Fruit fly (Drosophila melanogaster) whole organism, embryonic: ENCODE measurements around the gene CG34183.
A peak's percentile ranks its signal among the peaks of the same experiment; 100 is the strongest.

ENCODE experiments used
- Blimp-1 ChIP-seq: fragments of 200-800 bp; sonication (Bioruptor generic); optimal IDR thresholded peaks from 3 replicates; lab custom pipeline; 2018; ENCODE audit warnings: missing biosample characterization, missing genetic modification characterization, mild to moderate bottlenecking, moderate library complexity, missing genetic modification reagents
- CG10209 ChIP-seq: fragments of 200-800 bp; sonication (Bioruptor generic); optimal IDR thresholded peaks from 3 replicates; lab custom pipeline; 2017; ENCODE audit warnings: missing biosample characterization, mild to moderate bottlenecking, missing genetic modification characterization, missing genetic modification reagents
- CG11456 ChIP-seq: fragments of 200-800 bp; sonication (Bioruptor generic); IDR thresholded peaks from 3 replicates; pipeline ENCODE4 v1.3.6; 2022; ENCODE audit warnings: missing biosample characterization, missing genetic modification characterization
- CG11696 ChIP-seq: fragments of 200-800 bp; sonication (Bioruptor generic); IDR thresholded peaks from 2 replicates; pipeline ENCODE4 v1.3.6; 2022; ENCODE audit warnings: missing biosample characterization, missing genetic modification characterization
- CG11723 ChIP-seq: fragments of 200-800 bp; sonication (Bioruptor generic); optimal IDR thresholded peaks from 2 replicates; lab custom pipeline; 2017; ENCODE audit warnings: missing biosample characterization, mild to moderate bottlenecking, missing genetic modification characterization
- CG12155 ChIP-seq: fragments of 200-800 bp; sonication (Bioruptor generic); optimal IDR thresholded peaks from 3 replicates; lab custom pipeline; 2016; ENCODE audit warnings: missing biosample characterization, missing genetic modification characterization
- CG1233 ChIP-seq: fragments of 200-800 bp; sonication (Bioruptor generic); optimal IDR thresholded peaks from 4 replicates; lab custom pipeline; 2018; ENCODE audit warnings: missing biosample characterization, mild to moderate bottlenecking, missing genetic modification characterization
- CG13624 ChIP-seq: fragments of 200-800 bp; sonication (Bioruptor generic); optimal IDR thresholded peaks from 2 replicates; lab custom pipeline; 2016; ENCODE audit warnings: missing biosample characterization, missing genetic modification characterization
- CG13775 ChIP-seq: fragments of 200-800 bp; sonication (Bioruptor generic); optimal IDR thresholded peaks from 3 replicates; lab custom pipeline; 2017; ENCODE audit warnings: missing biosample characterization, mild to moderate bottlenecking, missing genetic modification characterization
- CG14014 ChIP-seq: fragments of 200-800 bp; sonication (Bioruptor generic); IDR thresholded peaks from 2 replicates; pipeline ENCODE4 v1.3.6; 2022; ENCODE audit warnings: missing biosample characterization, missing genetic modification characterization
- CG15011 ChIP-seq: fragments of 200-800 bp; sonication (Bioruptor generic); optimal IDR thresholded peaks from 3 replicates; lab custom pipeline; 2018; ENCODE audit warnings: missing biosample characterization, mild to moderate bottlenecking, missing genetic modification characterization
- CG1603 ChIP-seq: fragments of 200-800 bp; sonication (Bioruptor generic); optimal IDR thresholded peaks from 2 replicates; lab custom pipeline; 2019; ENCODE audit warnings: missing biosample characterization, mild to moderate bottlenecking, missing genetic modification characterization, moderate library complexity
- CG17361 ChIP-seq: fragments of 200-800 bp; sonication (Bioruptor generic); IDR thresholded peaks from 3 replicates; pipeline ENCODE4 v1.3.6; 2022; ENCODE audit warnings: missing biosample characterization, missing genetic modification characterization
- CG17568 ChIP-seq: fragments of 200-800 bp; sonication (Bioruptor generic); optimal IDR thresholded peaks from 2 replicates; lab custom pipeline; 2018; ENCODE audit warnings: missing biosample characterization, mild to moderate bottlenecking, missing genetic modification characterization, moderate library complexity
- CG18011 ChIP-seq: fragments of 200-800 bp; sonication (Bioruptor generic); optimal IDR thresholded peaks from 2 replicates; lab custom pipeline; 2017; ENCODE audit warnings: missing biosample characterization, missing genetic modification characterization, mild to moderate bottlenecking, moderate library complexity, missing genotype
- CG18262 ChIP-seq: fragments of 200-800 bp; optimal IDR thresholded peaks from 3 replicates; lab custom pipeline; 2019; ENCODE audit warnings: missing biosample characterization, mild to moderate bottlenecking, missing genetic modification characterization, moderate library complexity
- CG2120 ChIP-seq: fragments of 200-800 bp; sonication (Bioruptor generic); optimal IDR thresholded peaks from 3 replicates; lab custom pipeline; 2016; ENCODE audit warnings: missing biosample characterization, missing genetic modification characterization
- CG31441 ChIP-seq: fragments of 200-800 bp; sonication (Bioruptor generic); IDR thresholded peaks from 2 replicates; pipeline ENCODE4 v1.3.6; 2022; ENCODE audit warnings: missing biosample characterization, missing genetic modification characterization
- CG3281 ChIP-seq: fragments of 200-800 bp; sonication (Bioruptor generic); optimal IDR thresholded peaks from 3 replicates; lab custom pipeline; 2017; ENCODE audit warnings: missing biosample characterization, mild to moderate bottlenecking, missing genetic modification characterization
- CG4282 ChIP-seq: fragments of 200-800 bp; sonication (Bioruptor generic); optimal IDR thresholded peaks from 2 replicates; lab custom pipeline; 2016; ENCODE audit warnings: missing biosample characterization, missing genetic modification characterization
- CG4404 ChIP-seq: fragments of 200-800 bp; sonication (Bioruptor generic); IDR thresholded peaks from 2 replicates; pipeline ENCODE4 v1.3.6; 2022; ENCODE audit warnings: missing biosample characterization, missing genetic modification characterization
- CG5953 ChIP-seq: fragments of 200-800 bp; sonication (Bioruptor generic); IDR thresholded peaks from 2 replicates; pipeline ENCODE4 v1.3.6; 2022; ENCODE audit warnings: missing biosample characterization, missing genetic modification characterization
- CG6813 ChIP-seq: fragments of 200-800 bp; sonication (Bioruptor generic); optimal IDR thresholded peaks from 2 replicates; lab custom pipeline; 2017; ENCODE audit warnings: missing biosample characterization, missing genetic modification characterization, mild to moderate bottlenecking, moderate library complexity, missing genetic modification reagents
- CG8944 ChIP-seq: fragments of 200-800 bp; sonication (Bioruptor generic); optimal IDR thresholded peaks from 3 replicates; lab custom pipeline; 2016; ENCODE audit warnings: missing biosample characterization, missing genetic modification characterization
- CHES-1-like ChIP-seq: fragments of 200-800 bp; sonication (Bioruptor generic); optimal IDR thresholded peaks from 2 replicates; lab custom pipeline; 2016; ENCODE audit warnings: missing biosample characterization, missing genetic modification characterization
- CTCF ChIP-seq: fragments of 200-800 bp; sonication (Bioruptor generic); optimal IDR thresholded peaks from 2 replicates; lab custom pipeline; 2017; ENCODE audit warnings: missing biosample characterization, mild to moderate bottlenecking, missing genetic modification characterization, moderate library complexity
- D19A ChIP-seq: fragments of 200-800 bp; optimal IDR thresholded peaks from 3 replicates; lab custom pipeline; 2019; ENCODE audit warnings: missing biosample characterization, mild to moderate bottlenecking, missing genetic modification characterization, moderate library complexity
- Dad ChIP-seq: fragments of 200-800 bp; sonication (Bioruptor generic); optimal IDR thresholded peaks from 3 replicates; lab custom pipeline; 2016; ENCODE audit warnings: missing biosample characterization, missing genetic modification characterization
- HLHmδ ChIP-seq: fragments of 200-800 bp; sonication (Bioruptor generic); optimal IDR thresholded peaks from 2 replicates; lab custom pipeline; 2018; ENCODE audit warnings: missing biosample characterization, mild to moderate bottlenecking, missing genetic modification characterization, moderate library complexity
- Hand ChIP-seq: fragments of 200-800 bp; sonication (Bioruptor generic); optimal IDR thresholded peaks from 2 replicates; lab custom pipeline; 2017; ENCODE audit warnings: mild to moderate bottlenecking, missing biosample characterization, missing genetic modification reagents, missing genetic modification characterization
- Med ChIP-seq: fragments of 200-800 bp; sonication (Bioruptor generic); peaks from one replicate; lab custom pipeline; 2016; ENCODE audit warnings: missing biosample characterization, missing genetic modification characterization, mild to moderate bottlenecking, inconsistent platforms, moderate library complexity
- Mrtf ChIP-seq: fragments of 200-800 bp; sonication (Bioruptor generic); IDR thresholded peaks from 3 replicates; pipeline ENCODE4 v1.3.6; 2022; ENCODE audit warnings: missing biosample characterization, missing genetic modification characterization
- Opbp ChIP-seq: fragments of 200-800 bp; sonication (Bioruptor generic); IDR thresholded peaks from 3 replicates; pipeline ENCODE4 v1.3.6; 2022; ENCODE audit warnings: missing biosample characterization, missing genetic modification characterization; ENCODE audit not compliant: partially characterized antibody
- Vsx1 ChIP-seq: fragments of 200-800 bp; sonication (Bioruptor generic); optimal IDR thresholded peaks from 2 replicates; lab custom pipeline; 2017; ENCODE audit warnings: missing biosample characterization, mild to moderate bottlenecking, missing genetic modification characterization, missing genetic modification reagents
- br ChIP-seq: fragments of >200 bp; optimal IDR thresholded peaks from 2 replicates; lab custom pipeline; 2017
- dysf ChIP-seq: fragments of 200-800 bp; sonication (Bioruptor generic); IDR thresholded peaks from 3 replicates; pipeline ENCODE4 v1.3.6; 2022; ENCODE audit warnings: missing biosample characterization, missing genetic modification characterization
- emc ChIP-seq: fragments of 200-800 bp; sonication (Bioruptor generic); optimal IDR thresholded peaks from 2 replicates; lab custom pipeline; 2016; ENCODE audit warnings: missing biosample characterization, missing genetic modification characterization
- gce ChIP-seq: fragments of 200-800 bp; sonication (Bioruptor generic); IDR thresholded peaks from 3 replicates; pipeline ENCODE4 v1.3.6; 2022; ENCODE audit warnings: missing biosample characterization, missing genetic modification characterization
- gsb-n ChIP-seq: fragments of 200-800 bp; sonication (Bioruptor generic); optimal IDR thresholded peaks from 3 replicates; lab custom pipeline; 2018; ENCODE audit warnings: missing biosample characterization, mild to moderate bottlenecking, missing genetic modification characterization
- jumu ChIP-seq: fragments of 200-800 bp; sonication (Bioruptor generic); optimal IDR thresholded peaks from 3 replicates; lab custom pipeline; 2016; ENCODE audit warnings: missing biosample characterization, missing genetic modification characterization
- lola ChIP-seq, 3 experiments: fragments of >200 bp in 2 of 3; fragments of 200-800 bp in 1 of 3; sonication (Bioruptor generic) in 1 of 3; optimal IDR thresholded peaks; 2 replicates each; lab custom pipeline; 2017 to 2019; ENCODE audit warnings: missing biosample characterization in 3 of 3, missing genetic modification characterization in 3 of 3, mild to moderate bottlenecking in 1 of 3, moderate library complexity in 1 of 3
- odd ChIP-seq: fragments of 200-800 bp; sonication (Bioruptor generic); optimal IDR thresholded peaks from 2 replicates; lab custom pipeline; 2017; ENCODE audit warnings: missing biosample characterization, mild to moderate bottlenecking, missing genetic modification characterization
- org-1 ChIP-seq: fragments of 200-800 bp; sonication (Bioruptor generic); optimal IDR thresholded peaks from 2 replicates; lab custom pipeline; 2017; ENCODE audit warnings: missing biosample characterization, missing genetic modification characterization
- pb ChIP-seq: fragments of 200-800 bp; sonication (Bioruptor generic); optimal IDR thresholded peaks from 3 replicates; lab custom pipeline; 2016; ENCODE audit warnings: missing biosample characterization, missing genetic modification characterization
- prd ChIP-seq, 3 experiments: fragments of >200 bp in 2 of 3; fragments of 200-800 bp in 1 of 3; sonication (Bioruptor generic) in 1 of 3; optimal IDR thresholded peaks in 2 of 3; IDR thresholded peaks in 1 of 3; 2 replicates in 2 of 3; 3 replicates in 1 of 3; pipeline versions ENCODE4 v1.3.6 to Lab custom; 2017 to 2022; ENCODE audit warnings: missing biosample characterization in 1 of 3, missing genetic modification characterization in 1 of 3
- salm ChIP-seq: fragments of 200-800 bp; sonication (Bioruptor generic); optimal IDR thresholded peaks from 2 replicates; lab custom pipeline; 2018; ENCODE audit warnings: missing biosample characterization, mild to moderate bottlenecking, missing genetic modification characterization
- scrt ChIP-seq: fragments of 200-800 bp; sonication (Bioruptor generic); optimal IDR thresholded peaks from 2 replicates; lab custom pipeline; 2018; ENCODE audit warnings: missing biosample characterization, mild to moderate bottlenecking, missing genetic modification characterization, moderate library complexity
- shn ChIP-seq: fragments of 200-800 bp; sonication (Bioruptor generic); optimal IDR thresholded peaks from 3 replicates; lab custom pipeline; 2016; ENCODE audit warnings: missing biosample characterization, missing genetic modification characterization
- sna ChIP-seq: fragments of 200-800 bp; sonication (Bioruptor generic); IDR thresholded peaks from 2 replicates; pipeline ENCODE4 v1.3.6; 2022; ENCODE audit warnings: missing biosample characterization, missing genetic modification characterization; ENCODE audit not compliant: partially characterized antibody
- sqz ChIP-seq: fragments of 200-800 bp; sonication (Bioruptor generic); optimal IDR thresholded peaks from 3 replicates; lab custom pipeline; 2018; ENCODE audit warnings: missing biosample characterization, mild to moderate bottlenecking, missing genetic modification characterization
- ssp ChIP-seq: fragments of 200-800 bp; sonication (Bioruptor generic); IDR thresholded peaks from 2 replicates; pipeline ENCODE4 v1.3.6; 2022; ENCODE audit warnings: missing biosample characterization, missing genetic modification characterization
- sug ChIP-seq: fragments of 200-800 bp; optimal IDR thresholded peaks from 2 replicates; lab custom pipeline; 2019; ENCODE audit warnings: missing biosample characterization, mild to moderate bottlenecking, missing genetic modification characterization, moderate library complexity

The CG34183 gene

DNA sequence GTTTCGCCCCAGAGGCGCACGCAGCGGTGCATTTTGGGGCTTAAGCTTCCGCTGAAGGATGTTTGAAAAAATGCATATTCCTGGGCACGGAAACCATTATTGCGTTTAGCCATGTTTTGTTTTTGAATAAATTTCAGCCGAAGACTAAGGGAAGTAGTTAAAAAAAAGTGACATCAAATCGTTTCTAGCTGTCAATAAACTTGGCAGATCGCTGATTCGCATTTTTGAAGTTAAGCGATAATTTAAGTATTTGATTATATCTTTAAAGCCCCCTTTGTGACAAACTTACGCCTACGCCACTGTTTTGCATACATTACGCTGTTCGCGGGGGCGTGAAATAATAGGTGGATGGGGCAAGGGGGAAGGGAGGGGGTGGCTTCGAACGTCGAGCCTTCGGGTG lies 26.2 kb downstream of the CG34183 start (continued):
- no peak for TF ChIP-seq Blimp-1 (GFP tag; lab: Kevin White, UChicago)
- no peak for TF ChIP-seq CG11696
- no peak for TF ChIP-seq CG13624 (GFP tag; lab: Kevin White, UChicago)
- TF ChIP-seq CG13775 (GFP tag; lab: Kevin White, UChicago): peak; percentile 16
- TF ChIP-seq CG31441 (GFP tag; lab: Robert Waterston, UW): 0 out of 2 replicates have a peak, but pooled peaks have one; percentile 20
- no peak for TF ChIP-seq gsb-n (tag; lab: Kevin White, UChicago)
- TF ChIP-seq CG12155: no peak
- no peak for TF ChIP-seq CHES-1-like (GFP tag; lab: Kevin White, UChicago)
- TF ChIP-seq Mrtf (GFP tag; lab: Robert Waterston, UW): no peak
- peak; percentile 52 for TF ChIP-seq Hand (GFP tag; lab: Kevin White, UChicago)
- TF ChIP-seq pb: no peak
- no peak for TF ChIP-seq CG18011
- TF ChIP-seq lola (GFP tag; optimal IDR thresholded peaks at IDR 0.05; lab: Kevin White, UChicago): no peak
- TF ChIP-seq CG11723: no peak
- TF ChIP-seq CG4404 (GFP tag; lab: Robert Waterston, UW): no peak
- TF ChIP-seq sug (tag; lab: Kevin White, UChicago): no peak
- TF ChIP-seq CG3281: peak; percentile 42
- TF ChIP-seq CG17568 (GFP tag; lab: Kevin White, UChicago): no peak
- TF ChIP-seq emc (GFP tag; lab: Kevin White, UChicago): no peak
- TF ChIP-seq CG18262 (tag; lab: Kevin White, UChicago): no peak
- peak; percentile 67 for TF ChIP-seq CG2120
- no peak for TF ChIP-seq CG8944 (GFP tag; lab: Kevin White, UChicago)
- TF ChIP-seq CG1233 (GFP tag; lab: Kevin White, UChicago): no peak
- no peak for TF ChIP-seq CG15011
- 0 out of 2 replicates have a peak, but pooled peaks have one; percentile 24 for TF ChIP-seq CG14014 (GFP tag; lab: Robert Waterston, UW)
- TF ChIP-seq br (lab: Kevin White, UChicago): no peak
- peak; percentile 27 for TF ChIP-seq CG10209 (GFP tag; lab: Kevin White, UChicago)
- TF ChIP-seq CTCF (GFP tag; lab: Kevin White, UChicago): no peak
- no peak for TF ChIP-seq Med
- TF ChIP-seq sqz (GFP tag; lab: Kevin White, UChicago): no peak
- TF ChIP-seq CG5953 (GFP tag; lab: Robert Waterston, UW): no peak
- TF ChIP-seq org-1: peak; percentile 48
- TF ChIP-seq D19A (tag; lab: Kevin White, UChicago): no peak
- TF ChIP-seq ssp (GFP tag; lab: Robert Waterston, UW): no peak
- TF ChIP-seq Opbp (GFP tag; lab: Robert Waterston, UW): no peak
- TF ChIP-seq sna (GFP tag; lab: Robert Waterston, UW): no peak
- TF ChIP-seq CG11456 (GFP tag; lab: Robert Waterston, UW): no peak
- TF ChIP-seq scrt: peak; percentile 27
- TF ChIP-seq dysf (GFP tag; lab: Robert Waterston, UW): 0 out of 3 replicates have a peak, but pooled peaks have one; percentile 40
- TF ChIP-seq odd: no peak
- no peak for TF ChIP-seq shn (GFP tag; lab: Kevin White, UChicago)
- no peak for TF ChIP-seq HLHmδ (GFP tag; lab: Kevin White, UChicago)
- TF ChIP-seq gce (GFP tag; lab: Robert Waterston, UW): no peak
- TF ChIP-seq Dad (GFP tag; lab: Kevin White, UChicago): no peak
- TF ChIP-seq CG6813: peak; percentile 15
- TF ChIP-seq CG4282 (GFP tag; lab: Kevin White, UChicago): no peak
- TF ChIP-seq salm: no peak
- no peak for TF ChIP-seq CG17361 (GFP tag; lab: Robert Waterston, UW)
- no peak for TF ChIP-seq CG1603 (tag; lab: Kevin White, UChicago)
- TF ChIP-seq jumu: no peak
- TF ChIP-seq prd (optimal IDR thresholded peaks at IDR 0.05; lab: Kevin White, UChicago): no peak
- TF ChIP-seq prd (GFP tag; IDR thresholded peaks at IDR 0.05; lab: Robert Waterston, UW): peak; percentile 15; the same call in 1 of the 3 replicates
- TF ChIP-seq Vsx1 (GFP tag; lab: Kevin White, UChicago): no peak
